Fruit fly (Drosophila melanogaster) whole organism, embryonic: ENCODE results near the gene Hinfp.

Source experiments
- Abd-B ChIP-seq: fragments of 200-800 bp; sonication (Bioruptor generic); optimal IDR thresholded peaks from 2 replicates; lab custom pipeline; 2018; ENCODE audit warnings: missing biosample characterization, mild to moderate bottlenecking, missing genetic modification characterization, moderate library complexity
- Adf1 ChIP-seq: fragments of 200-800 bp; sonication (Bioruptor generic); IDR thresholded peaks from 2 replicates; pipeline ENCODE4 v1.3.6; 2022; ENCODE audit warnings: missing biosample characterization, missing genetic modification characterization
- Aef1 ChIP-seq: fragments of 200-800 bp; sonication (Bioruptor generic); IDR thresholded peaks from 3 replicates; pipeline ENCODE4 v1.3.6; 2022; ENCODE audit warnings: missing biosample characterization, missing genetic modification characterization
- CG10543 ChIP-seq: fragments of 200-800 bp; sonication (Bioruptor generic); optimal IDR thresholded peaks from 3 replicates; lab custom pipeline; 2017; ENCODE audit warnings: missing biosample characterization, mild to moderate bottlenecking, missing genetic modification characterization, moderate library complexity
- CG11695 ChIP-seq: fragments of 200-800 bp; sonication (Bioruptor generic); IDR thresholded peaks from 3 replicates; pipeline ENCODE4 v1.3.6; 2022; ENCODE audit warnings: missing biosample characterization, missing genetic modification characterization
- CG12104 ChIP-seq: fragments of 200-800 bp; sonication (Bioruptor generic); optimal IDR thresholded peaks from 3 replicates; lab custom pipeline; 2016; ENCODE audit warnings: missing biosample characterization, missing genetic modification characterization
- CG1603 ChIP-seq: fragments of 200-800 bp; sonication (Bioruptor generic); optimal IDR thresholded peaks from 2 replicates; lab custom pipeline; 2019; ENCODE audit warnings: missing biosample characterization, mild to moderate bottlenecking, missing genetic modification characterization, moderate library complexity
- CG17328 ChIP-seq: fragments of 200-800 bp; sonication (Bioruptor generic); IDR thresholded peaks from 2 replicates; pipeline ENCODE4 v1.3.6; 2022; ENCODE audit warnings: missing biosample characterization, missing genetic modification characterization
- CG18011 ChIP-seq: fragments of 200-800 bp; sonication (Bioruptor generic); optimal IDR thresholded peaks from 2 replicates; lab custom pipeline; 2017; ENCODE audit warnings: missing biosample characterization, missing genetic modification characterization, mild to moderate bottlenecking, moderate library complexity, missing genotype
- CG4424 ChIP-seq: fragments of 200-800 bp; sonication (Bioruptor generic); optimal IDR thresholded peaks from 3 replicates; lab custom pipeline; 2016; ENCODE audit warnings: missing biosample characterization, missing genetic modification characterization
- CG5953 ChIP-seq: fragments of 200-800 bp; sonication (Bioruptor generic); IDR thresholded peaks from 2 replicates; pipeline ENCODE4 v1.3.6; 2022; ENCODE audit warnings: missing biosample characterization, missing genetic modification characterization
- CG7357 ChIP-seq: fragments of 200-800 bp; sonication (Bioruptor generic); IDR thresholded peaks from 3 replicates; pipeline ENCODE4 v1.3.6; 2022; ENCODE audit warnings: missing biosample characterization, missing genetic modification characterization
- CG8089 ChIP-seq: fragments of 200-800 bp; sonication (Bioruptor generic); optimal IDR thresholded peaks from 3 replicates; lab custom pipeline; 2016; ENCODE audit warnings: missing biosample characterization, missing genetic modification characterization
- CG8765 ChIP-seq: fragments of 200-800 bp; sonication (Bioruptor generic); IDR thresholded peaks from 2 replicates; pipeline ENCODE4 v1.3.6; 2022; ENCODE audit warnings: missing biosample characterization, missing genetic modification characterization
- CG8924 ChIP-seq: fragments of 200-800 bp; optimal IDR thresholded peaks from 3 replicates; lab custom pipeline; 2019; ENCODE audit warnings: missing biosample characterization, mild to moderate bottlenecking, missing genetic modification characterization, moderate library complexity
- CG9215 ChIP-seq: fragments of 200-800 bp; sonication (Bioruptor generic); IDR thresholded peaks from 2 replicates; pipeline ENCODE4 v1.3.6; 2022; ENCODE audit warnings: missing biosample characterization, missing genetic modification characterization
- CrebB ChIP-seq: fragments of 200-800 bp; sonication (Bioruptor generic); optimal IDR thresholded peaks from 3 replicates; lab custom pipeline; 2018; ENCODE audit warnings: missing biosample characterization, mild to moderate bottlenecking, missing genetic modification characterization
- Deaf1 ChIP-seq: fragments of 200-800 bp; optimal IDR thresholded peaks from 3 replicates; lab custom pipeline; 2019; ENCODE audit warnings: missing biosample characterization, mild to moderate bottlenecking, missing genetic modification characterization, moderate library complexity
- ERR ChIP-seq: fragments of 200-800 bp; sonication (Bioruptor generic); optimal IDR thresholded peaks from 2 replicates; lab custom pipeline; 2016; ENCODE audit warnings: missing biosample characterization, missing genetic modification characterization
- GATAe ChIP-seq: fragments of 200-800 bp; sonication (Bioruptor generic); conservative IDR thresholded peaks from 2 replicates; pipeline ENCODE4 v1.3.6; 2022; ENCODE audit warnings: missing biosample characterization, missing genetic modification characterization
- HLH3B ChIP-seq: fragments of 200-800 bp; sonication (Bioruptor generic); IDR thresholded peaks from 2 replicates; pipeline ENCODE4 v1.3.6; 2022; ENCODE audit warnings: missing biosample characterization, missing genetic modification characterization
- MBD-R2 ChIP-seq: fragments of 200-800 bp; sonication (Bioruptor generic); IDR thresholded peaks from 2 replicates; pipeline ENCODE4 v1.3.6; 2022; ENCODE audit warnings: missing biosample characterization, missing genetic modification characterization
- Myb ChIP-seq: fragments of 200-800 bp; sonication (Bioruptor generic); optimal IDR thresholded peaks from 2 replicates; lab custom pipeline; 2016; ENCODE audit warnings: missing biosample characterization, missing genetic modification characterization
- Pdp1 ChIP-seq, 2 experiments: fragments of 200-800 bp; sonication (Bioruptor generic); optimal IDR thresholded peaks; 3 replicates each; lab custom pipeline; 2016; ENCODE audit warnings: missing biosample characterization in 2 of 2, missing genetic modification characterization in 2 of 2, mild to moderate bottlenecking in 1 of 2, moderate library complexity in 1 of 2
- Rfx ChIP-seq: fragments of 200-800 bp; sonication (Bioruptor generic); IDR thresholded peaks from 2 replicates; pipeline ENCODE4 v1.3.6; 2022; ENCODE audit warnings: missing biosample characterization, missing genetic modification characterization
- Scr ChIP-seq: fragments of 200-800 bp; sonication (Bioruptor generic); IDR thresholded peaks from 2 replicates; pipeline ENCODE4 v1.3.6; 2022; ENCODE audit warnings: missing biosample characterization, missing genetic modification characterization; ENCODE audit not compliant: partially characterized antibody
- Sry-δ ChIP-seq: fragments of 200-800 bp; sonication (Bioruptor generic); optimal IDR thresholded peaks from 2 replicates; lab custom pipeline; 2016; ENCODE audit warnings: missing biosample characterization, missing genetic modification characterization
- TFAM ChIP-seq: fragments of 200-800 bp; sonication (Bioruptor generic); optimal IDR thresholded peaks from 2 replicates; lab custom pipeline; 2017; ENCODE audit warnings: missing biosample characterization, missing genetic modification characterization, inconsistent platforms
- Xbp1 ChIP-seq: fragments of 200-800 bp; sonication (Bioruptor generic); optimal IDR thresholded peaks from 3 replicates; lab custom pipeline; 2016; ENCODE audit warnings: missing biosample characterization, mild to moderate bottlenecking, missing genetic modification characterization
- YL-1 ChIP-seq: fragments of 200-800 bp; sonication (Bioruptor generic); optimal IDR thresholded peaks from 3 replicates; lab custom pipeline; 2017; ENCODE audit warnings: missing biosample characterization, mild to moderate bottlenecking, missing genetic modification characterization
- az2 ChIP-seq: fragments of 200-800 bp; sonication (Bioruptor generic); optimal IDR thresholded peaks from 3 replicates; lab custom pipeline; 2016; ENCODE audit warnings: missing biosample characterization, missing genetic modification characterization
- bowl ChIP-seq: fragments of 200-800 bp; sonication (Bioruptor generic); IDR thresholded peaks from 2 replicates; pipeline ENCODE4 v1.3.6; 2022; ENCODE audit warnings: missing biosample characterization, missing genetic modification characterization
- crol ChIP-seq: fragments of 200-800 bp; sonication (Bioruptor generic); IDR thresholded peaks from 2 replicates; pipeline ENCODE4 v1.3.6; 2022; ENCODE audit warnings: missing biosample characterization, missing genetic modification characterization
- crp ChIP-seq, 2 experiments: fragments of 200-800 bp; sonication (Bioruptor generic); optimal IDR thresholded peaks; 2 replicates in 1 of 2; 3 replicates in 1 of 2; lab custom pipeline; 2017; ENCODE audit warnings: missing biosample characterization in 2 of 2, missing genetic modification characterization in 2 of 2, mild to moderate bottlenecking in 1 of 2, moderate library complexity in 1 of 2
- dm ChIP-seq: fragments of 200-800 bp; sonication (Bioruptor generic); optimal IDR thresholded peaks from 3 replicates; lab custom pipeline; 2016; ENCODE audit warnings: missing biosample characterization, missing genetic modification characterization
- emc ChIP-seq: fragments of 200-800 bp; sonication (Bioruptor generic); optimal IDR thresholded peaks from 2 replicates; lab custom pipeline; 2016; ENCODE audit warnings: missing biosample characterization, missing genetic modification characterization
- ftz-f1 ChIP-seq: fragments of 200-800 bp; sonication (Bioruptor generic); optimal IDR thresholded peaks from 2 replicates; lab custom pipeline; 2016; ENCODE audit warnings: missing biosample characterization, missing genetic modification characterization
- grau ChIP-seq: fragments of 200-800 bp; optimal IDR thresholded peaks from 3 replicates; lab custom pipeline; 2019; ENCODE audit warnings: missing biosample characterization, mild to moderate bottlenecking, missing genetic modification characterization, moderate library complexity
- jing ChIP-seq: fragments of 200-800 bp; sonication (Bioruptor generic); optimal IDR thresholded peaks from 2 replicates; lab custom pipeline; 2018; ENCODE audit warnings: missing biosample characterization, mild to moderate bottlenecking, missing genetic modification characterization
- klu ChIP-seq: fragments of 200-800 bp; sonication (Bioruptor generic); IDR thresholded peaks from 2 replicates; pipeline ENCODE4 v1.3.6; 2022; ENCODE audit warnings: missing biosample characterization, missing genetic modification characterization
- lilli ChIP-seq: fragments of 200-800 bp; sonication (Bioruptor generic); optimal IDR thresholded peaks from 3 replicates; lab custom pipeline; 2016; ENCODE audit warnings: missing biosample characterization, missing genetic modification characterization
- onecut ChIP-seq: fragments of 200-800 bp; sonication (Bioruptor generic); IDR thresholded peaks from 2 replicates; pipeline ENCODE4 v1.3.6; 2022; ENCODE audit warnings: missing biosample characterization, missing genetic modification characterization
- pan ChIP-seq, 4 experiments: fragments of >200 bp in 3 of 4; fragments of 200-800 bp in 1 of 4; sonication (Bioruptor generic) in 1 of 4; optimal IDR thresholded peaks in 3 of 4; IDR thresholded peaks in 1 of 4; 2 replicates each; pipeline versions ENCODE4 v1.3.6 to Lab custom; 2017 to 2022; ENCODE audit warnings: missing biosample characterization in 2 of 4, missing genetic modification characterization in 2 of 4, mixed read lengths in 1 of 4
- repo ChIP-seq: fragments of 200-800 bp; sonication (Bioruptor generic); optimal IDR thresholded peaks from 2 replicates; lab custom pipeline; 2016; ENCODE audit warnings: missing biosample characterization, missing genetic modification characterization
- sima ChIP-seq: fragments of 200-800 bp; sonication (Bioruptor generic); optimal IDR thresholded peaks from 2 replicates; lab custom pipeline; 2016; ENCODE audit warnings: missing biosample characterization, missing genetic modification characterization
- stwl ChIP-seq: fragments of 200-800 bp; sonication (Bioruptor generic); optimal IDR thresholded peaks from 3 replicates; lab custom pipeline; 2018; ENCODE audit warnings: missing biosample characterization, mild to moderate bottlenecking, missing genetic modification characterization, moderate library complexity
- tgo ChIP-seq: fragments of 200-800 bp; sonication (Bioruptor generic); IDR thresholded peaks from 3 replicates; pipeline ENCODE4 v1.3.6; 2022; ENCODE audit warnings: missing biosample characterization, missing genetic modification characterization
- tup ChIP-seq: fragments of 200-800 bp; sonication (Bioruptor generic); optimal IDR thresholded peaks from 2 replicates; lab custom pipeline; 2016; ENCODE audit warnings: missing biosample characterization, mild to moderate bottlenecking, missing genetic modification characterization, moderate library complexity
- vnd ChIP-seq: fragments of 200-800 bp; sonication (Bioruptor generic); IDR thresholded peaks from 3 replicates; pipeline ENCODE4 v1.3.6; 2022; ENCODE audit warnings: missing biosample characterization, missing genetic modification characterization; ENCODE audit not compliant: partially characterized antibody
- zen ChIP-seq: fragments of 200-800 bp; sonication (Bioruptor generic); optimal IDR thresholded peaks from 3 replicates; lab custom pipeline; 2018; ENCODE audit warnings: missing biosample characterization, mild to moderate bottlenecking, missing genetic modification characterization, moderate library complexity

Gene Hinfp

dm6 chrX:621132-621555, 4.2 kb upstream of the Hinfp start, which contains the start of the genes CG13365 and Vsp37A (continued):
- peak; percentile 42 for TF ChIP-seq az2 (GFP tag; lab: Kevin White, UChicago)
- no peak for TF ChIP-seq sima (GFP tag; lab: Kevin White, UChicago)
- no peak for TF ChIP-seq onecut (GFP tag; lab: Robert Waterston, UW)
- TF ChIP-seq pan (optimal IDR thresholded peaks at IDR 0.05; lab: Kevin White, UChicago), result no peak
- peak in 1 of 2 experiments; percentile 32 for TF ChIP-seq pan (GFP tag; optimal IDR thresholded peaks at IDR 0.05 in 1 of 2, IDR thresholded peaks at IDR 0.05 in 1 of 2)
- no peak for TF ChIP-seq TFAM (GFP tag; lab: Kevin White, UChicago)
- peak; percentile 14 for TF ChIP-seq CG8089 (GFP tag; lab: Kevin White, UChicago)
- TF ChIP-seq crp (GFP tag; optimal IDR thresholded peaks at IDR 0.05; lab: Kevin White, UChicago), result peak; percentile 7 to 81
- no peak for TF ChIP-seq tup
- TF ChIP-seq Rfx (GFP tag; lab: Robert Waterston, UW), result peak; percentile 39; the same call in 1 of the 2 replicates
- TF ChIP-seq klu (GFP tag; lab: Robert Waterston, UW), result peak; percentile 29; the same call in 1 of the 2 replicates
- TF ChIP-seq HLH3B (GFP tag; lab: Robert Waterston, UW), result no peak
- peak; percentile 28 for TF ChIP-seq CG8924 (tag; lab: Kevin White, UChicago)
- TF ChIP-seq CG18011 (GFP tag; lab: Kevin White, UChicago), result no peak
- no peak for TF ChIP-seq vnd (GFP tag; lab: Robert Waterston, UW)
- TF ChIP-seq ERR (GFP tag; lab: Kevin White, UChicago), result no peak
- peak; percentile 66 for TF ChIP-seq YL-1 (GFP tag; lab: Kevin White, UChicago)
- no peak for TF ChIP-seq CG5953 (GFP tag; lab: Robert Waterston, UW)
- peak; percentile 31; the same call in 2 of the 3 replicates for TF ChIP-seq tgo (GFP tag; lab: Robert Waterston, UW)
- peak; percentile 46 for TF ChIP-seq CG9215 (GFP tag; lab: Robert Waterston, UW)
- peak; percentile 25 for TF ChIP-seq stwl (tag; lab: Kevin White, UChicago)
- TF ChIP-seq CrebB (tag; lab: Kevin White, UChicago), result no peak
- TF ChIP-seq CG10543 (GFP tag; lab: Kevin White, UChicago), result peak; percentile 65
- TF ChIP-seq repo (GFP tag; lab: Kevin White, UChicago), result no peak
- TF ChIP-seq Aef1, result no peak
- peak; percentile 50 for TF ChIP-seq Xbp1 (GFP tag; lab: Kevin White, UChicago)
- TF ChIP-seq CG11695 (GFP tag; lab: Robert Waterston, UW), result 0 out of 3 replicates have a peak, but pooled peaks have one; percentile 41
- TF ChIP-seq CG8765 (GFP tag; lab: Robert Waterston, UW), result no peak
- TF ChIP-seq ftz-f1 (GFP tag; lab: Kevin White, UChicago), result no peak
- peak; percentile 36 to 98 for TF ChIP-seq Pdp1 (GFP tag; optimal IDR thresholded peaks at IDR 0.05; lab: Kevin White, UChicago)
- TF ChIP-seq GATAe (GFP tag; lab: Robert Waterston, UW), result no peak
- peak; percentile 42 for TF ChIP-seq CG4424 (GFP tag; lab: Kevin White, UChicago)
- TF ChIP-seq lilli (GFP tag; lab: Kevin White, UChicago), result peak; percentile 63
- TF ChIP-seq Abd-B (GFP tag; lab: Kevin White, UChicago), result peak; percentile 38
- TF ChIP-seq, all 482 proteins: peak for 231

- TF ChIP-seq crol (GFP tag; lab: Robert Waterston, UW) (peak; percentile 78), Adf1 (GFP tag; lab: Robert Waterston, UW) (no peak), grau (tag; lab: Kevin White, UChicago) (no peak), Scr (GFP tag; lab: Robert Waterston, UW) (peak; percentile 46), Deaf1 (peak; percentile 20), jing (GFP tag; lab: Kevin White, UChicago) (no peak), CG1603 (no peak), Myb (GFP tag; lab: Kevin White, UChicago) (no peak), emc (GFP tag; lab: Kevin White, UChicago) (no peak), Sry-δ (GFP tag; lab: Kevin White, UChicago) (no peak), CG17328 (GFP tag; lab: Robert Waterston, UW) (no peak), dm (GFP tag; lab: Kevin White, UChicago) (no peak), CG7357 (no peak), CG12104 (GFP tag; lab: Kevin White, UChicago) (no peak), MBD-R2 (GFP tag; lab: Robert Waterston, UW) (peak; percentile 36), bowl (GFP tag; lab: Robert Waterston, UW) (no peak), CG5953 (GFP tag; lab: Robert Waterston, UW) (no peak), ftz-f1 (GFP tag; lab: Kevin White, UChicago) (peak; percentile 78), zen (no peak)
These were observed 2.0 kb upstream of the Hinfp start, which contains the start of gene CG13369 for dm6 chrX:623357-623756. Gene CG13369, plus strand, starts transcription at chrX:623468.
